Fruit fly (Drosophila melanogaster): ENCODE measurements around the gene CG6026.
A peak's percentile ranks its signal among the peaks of the same experiment; 100 is the strongest.

Gene CG6026

DNA sequence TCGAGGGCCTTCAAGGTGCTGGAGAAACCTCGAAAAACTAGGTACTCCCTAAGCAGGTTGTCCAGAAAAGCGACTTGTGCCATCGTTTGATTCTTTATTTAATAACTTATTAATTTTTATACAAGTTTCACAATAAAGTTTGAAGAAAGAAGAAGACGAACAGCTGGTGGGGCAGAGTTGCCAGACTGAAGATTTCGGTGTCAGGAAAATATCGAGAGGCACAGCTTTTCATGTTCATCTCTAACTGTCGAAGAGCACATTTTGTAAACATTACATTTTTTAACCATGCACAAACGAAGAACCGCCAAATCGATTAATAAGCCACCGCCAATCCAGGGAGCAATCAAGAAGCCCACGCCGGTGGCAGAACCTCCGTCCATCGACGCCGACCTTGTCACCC lies 9.5 kb upstream of the CG6026 start, which contains the start of the genes CG6005 and CG14286 (continued):
- TF ChIP-seq nau (GFP tag; optimal IDR thresholded peaks at IDR 0.05) (no peak), CG34376 (GFP tag; optimal IDR thresholded peaks at IDR 0.05) (peak; percentile 17), inv (GFP tag; IDR thresholded peaks at IDR 0.05; ENCODE audit: partially characterized antibody) (peak; percentile 57; the same call in 1 of the 2 replicates), TFAM (GFP tag; optimal IDR thresholded peaks at IDR 0.05) (no peak), CG14965 (GFP tag; optimal IDR thresholded peaks at IDR 0.05; ENCODE audit: borderline replicate concordance) (no peak), corto (GFP tag; optimal IDR thresholded peaks at IDR 0.05) (no peak), odd (GFP tag; optimal IDR thresholded peaks at IDR 0.05) (no peak), Neu2 (GFP tag; optimal IDR thresholded peaks at IDR 0.05; ENCODE audit: borderline replicate concordance) (no peak), Elba2 (GFP tag; optimal IDR thresholded peaks at IDR 0.05) (no peak), CG3407 (GFP tag; optimal IDR thresholded peaks at IDR 0.05) (no peak), vfl (GFP tag; optimal IDR thresholded peaks at IDR 0.05) (peak; percentile 27), knrl (GFP tag; IDR thresholded peaks at IDR 0.05; ENCODE audit: partially characterized antibody) (peak; percentile 84), Side (GFP tag; optimal IDR thresholded peaks at IDR 0.05) (peak; percentile 33), CG13296 (GFP tag; optimal IDR thresholded peaks at IDR 0.05) (peak; percentile 6), CG2875 (GFP tag; optimal IDR thresholded peaks at IDR 0.05) (no peak), dysf (GFP tag; IDR thresholded peaks at IDR 0.05) (peak; percentile 64; the same call in 2 of the 3 replicates), lbe (GFP tag; optimal IDR thresholded peaks at IDR 0.05) (no peak), CG4360 (GFP tag; IDR thresholded peaks at IDR 0.05) (no peak), caup (GFP tag; optimal IDR thresholded peaks at IDR 0.05; ENCODE audit: severe bottlenecking) (peak; percentile 25), sob (GFP tag; IDR thresholded peaks at IDR 0.05) (peak; percentile 83), run (tag; optimal IDR thresholded peaks at IDR 0.05) (no peak), Hr78 (GFP tag; optimal IDR thresholded peaks at IDR 0.05) (no peak), CG12942 (GFP tag; optimal IDR thresholded peaks at IDR 0.05) (peak; percentile 66), CG9876 (GFP tag; optimal IDR thresholded peaks at IDR 0.05) (peak; percentile 2), Six4 (GFP tag; optimal IDR thresholded peaks at IDR 0.05) (no peak), CG15601 (tag; optimal IDR thresholded peaks at IDR 0.05) (peak; percentile 42), CG17385 (GFP tag; optimal IDR thresholded peaks at IDR 0.05) (peak; percentile 98)

DNA sequence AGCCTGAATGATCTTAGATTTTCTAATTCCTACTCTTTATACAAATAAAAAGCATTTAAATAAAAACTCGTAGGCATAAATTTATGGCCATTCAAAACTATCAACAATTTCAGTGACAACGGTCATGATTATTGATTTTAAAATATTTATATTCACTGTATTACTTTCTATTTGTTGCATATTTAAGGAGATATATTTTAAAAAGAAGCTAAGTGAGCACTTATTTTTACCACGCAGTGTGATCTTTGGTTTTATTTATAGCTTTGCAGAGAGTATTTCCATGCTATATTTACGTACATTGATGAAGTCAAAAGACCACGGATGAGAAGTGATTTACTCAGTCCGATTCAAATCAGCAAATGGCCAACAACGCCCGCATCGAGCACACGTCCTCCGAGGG lies 8.6 kb upstream of the CG6026 start, which contains the start of gene CG14285:
CG14285 (plus strand) TSS at position 339 of the 400 bp plus-strand sequence.
- TF ChIP-seq HHEX (GFP tag; optimal IDR thresholded peaks at IDR 0.05) (no peak), CG6654 (GFP tag; optimal IDR thresholded peaks at IDR 0.05) (no peak), CG3995 (GFP tag; optimal IDR thresholded peaks at IDR 0.05) (no peak), row (GFP tag; IDR thresholded peaks at IDR 0.05) (peak; percentile 49; the same call in 2 of the 3 replicates), CG8388 (GFP tag; optimal IDR thresholded peaks at IDR 0.05) (peak; percentile 92), CG15011 (GFP tag; optimal IDR thresholded peaks at IDR 0.05) (no peak)

DNA sequence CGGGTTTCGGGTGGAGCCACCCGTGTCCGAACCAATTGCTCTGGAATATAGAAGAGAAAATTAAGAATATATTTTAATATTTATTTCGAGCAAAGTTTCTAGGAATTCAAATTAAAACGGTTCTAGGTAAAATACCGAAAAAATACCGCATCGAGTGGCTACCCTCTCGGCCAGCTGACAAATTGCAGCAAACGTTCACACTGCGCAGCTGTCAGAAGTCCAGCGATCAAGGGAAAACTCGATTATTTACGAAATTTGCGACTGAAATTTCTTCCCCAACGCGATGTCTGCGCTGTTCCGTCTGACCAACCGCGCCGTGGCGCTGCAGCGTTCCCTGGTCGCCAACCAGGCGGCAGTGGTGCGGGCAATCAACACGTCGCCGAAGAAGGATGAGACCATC lies 6.2 kb upstream of the CG6026 start, which contains the start of gene NP15.6:
NP15.6 (plus strand) TSS at position 204 of the 400 bp plus-strand sequence.
- peak; percentile 85 for TF ChIP-seq MBD-R2 (GFP tag; IDR thresholded peaks at IDR 0.05)
- TF ChIP-seq CG8765 (GFP tag; IDR thresholded peaks at IDR 0.05), result no peak
- no peak for TF ChIP-seq lmd (GFP tag; IDR thresholded peaks at IDR 0.05)
- no peak for TF ChIP-seq trh (GFP tag; optimal IDR thresholded peaks at IDR 0.05)
- no peak for TF ChIP-seq sens (GFP tag)
- no peak for TF ChIP-seq CG14050 (GFP tag; IDR thresholded peaks at IDR 0.05)
- no peak for TF ChIP-seq gce (GFP tag; IDR thresholded peaks at IDR 0.05)
- TF ChIP-seq Dp (GFP tag; optimal IDR thresholded peaks at IDR 0.05), result peak; percentile 49
- TF ChIP-seq CG11093 (GFP tag; IDR thresholded peaks at IDR 0.05), result no peak
- no peak for TF ChIP-seq run (tag; optimal IDR thresholded peaks at IDR 0.05)
- TF ChIP-seq usp (GFP tag; optimal IDR thresholded peaks at IDR 0.05), result no peak
- TF ChIP-seq trem (tag; optimal IDR thresholded peaks at IDR 0.05), result peak; percentile 39
- TF ChIP-seq crp (GFP tag; optimal IDR thresholded peaks at IDR 0.05), result peak; percentile 56 to 92
- no peak for TF ChIP-seq lab (GFP tag; optimal IDR thresholded peaks at IDR 0.05)
- no peak for TF ChIP-seq Vsx1 (GFP tag; optimal IDR thresholded peaks at IDR 0.05)
- no peak for TF ChIP-seq CG3065 (GFP tag; optimal IDR thresholded peaks at IDR 0.05)
- TF ChIP-seq maf-S (GFP tag; optimal IDR thresholded peaks at IDR 0.05), result no peak
- no peak for TF ChIP-seq sna (GFP tag; IDR thresholded peaks at IDR 0.05; ENCODE audit: partially characterized antibody)
